Fruit fly (Drosophila melanogaster) whole organism, embryonic: ENCODE measurements around the gene Pax.
A peak's percentile ranks its signal among the peaks of the same experiment; 100 is the strongest.

Source experiments
- Atf-2 ChIP-seq: fragments of 200-800 bp; sonication (Bioruptor generic); optimal IDR thresholded peaks from 2 replicates; lab custom pipeline; 2016; ENCODE audit warnings: missing biosample characterization, missing genetic modification characterization
- CG11456 ChIP-seq: fragments of 200-800 bp; sonication (Bioruptor generic); IDR thresholded peaks from 3 replicates; pipeline ENCODE4 v1.3.6; 2022; ENCODE audit warnings: missing biosample characterization, missing genetic modification characterization
- CG11504 ChIP-seq: fragments of 200-800 bp; sonication (Bioruptor generic); optimal IDR thresholded peaks from 3 replicates; lab custom pipeline; 2019; ENCODE audit warnings: missing biosample characterization, mild to moderate bottlenecking, missing genetic modification characterization, moderate library complexity
- CG12391 ChIP-seq: fragments of 200-800 bp; sonication (Bioruptor generic); optimal IDR thresholded peaks from 3 replicates; lab custom pipeline; 2018; ENCODE audit warnings: missing biosample characterization, mild to moderate bottlenecking, missing genetic modification characterization, moderate library complexity
- CG14710 ChIP-seq: fragments of 200-800 bp; sonication (Bioruptor generic); optimal IDR thresholded peaks from 3 replicates; lab custom pipeline; 2019; ENCODE audit warnings: missing biosample characterization, mild to moderate bottlenecking, missing genetic modification characterization, moderate library complexity
- CG15514 ChIP-seq: fragments of 200-800 bp; sonication (Bioruptor generic); optimal IDR thresholded peaks from 3 replicates; lab custom pipeline; 2017; ENCODE audit warnings: missing biosample characterization, missing genetic modification characterization, mild to moderate bottlenecking, moderate library complexity, missing genetic modification reagents
- CG1647 ChIP-seq: fragments of 200-800 bp; sonication (Bioruptor generic); optimal IDR thresholded peaks from 3 replicates; lab custom pipeline; 2016; ENCODE audit warnings: missing biosample characterization, missing genetic modification characterization
- CG16815 ChIP-seq: fragments of 200-800 bp; sonication (Bioruptor generic); optimal IDR thresholded peaks from 3 replicates; lab custom pipeline; 2017; ENCODE audit warnings: missing biosample characterization, mild to moderate bottlenecking, missing genetic modification characterization
- CG18262 ChIP-seq: fragments of 200-800 bp; optimal IDR thresholded peaks from 3 replicates; lab custom pipeline; 2019; ENCODE audit warnings: missing biosample characterization, mild to moderate bottlenecking, missing genetic modification characterization, moderate library complexity
- CG30020 ChIP-seq: fragments of 200-800 bp; optimal IDR thresholded peaks from 2 replicates; lab custom pipeline; 2019; ENCODE audit warnings: missing biosample characterization, mild to moderate bottlenecking, missing genetic modification characterization, moderate library complexity
- CG31441 ChIP-seq: fragments of 200-800 bp; sonication (Bioruptor generic); IDR thresholded peaks from 2 replicates; pipeline ENCODE4 v1.3.6; 2022; ENCODE audit warnings: missing biosample characterization, missing genetic modification characterization
- CG33557 ChIP-seq: fragments of 200-800 bp; sonication (Bioruptor generic); optimal IDR thresholded peaks from 2 replicates; lab custom pipeline; 2019; ENCODE audit warnings: missing biosample characterization, mild to moderate bottlenecking, missing genetic modification characterization, moderate library complexity
- CG3838 ChIP-seq: fragments of 200-800 bp; sonication (Bioruptor generic); optimal IDR thresholded peaks from 3 replicates; lab custom pipeline; 2016; ENCODE audit warnings: missing biosample characterization, missing genetic modification characterization
- CG4282 ChIP-seq: fragments of 200-800 bp; sonication (Bioruptor generic); optimal IDR thresholded peaks from 2 replicates; lab custom pipeline; 2016; ENCODE audit warnings: missing biosample characterization, missing genetic modification characterization
- CG4707 ChIP-seq: fragments of 200-800 bp; sonication (Bioruptor generic); optimal IDR thresholded peaks from 2 replicates; lab custom pipeline; 2018; ENCODE audit warnings: missing biosample characterization, mild to moderate bottlenecking, missing genetic modification characterization, moderate library complexity
- CG5180 ChIP-seq: fragments of 200-800 bp; sonication (Bioruptor generic); optimal IDR thresholded peaks from 3 replicates; lab custom pipeline; 2017; ENCODE audit warnings: missing biosample characterization, missing genetic modification characterization, mild to moderate bottlenecking, moderate library complexity, missing genetic modification reagents
- CG7271 ChIP-seq: fragments of 200-800 bp; sonication (Bioruptor generic); optimal IDR thresholded peaks from 2 replicates; lab custom pipeline; 2018; ENCODE audit warnings: missing biosample characterization, mild to moderate bottlenecking, missing genetic modification characterization, moderate library complexity
- CG8089 ChIP-seq: fragments of 200-800 bp; sonication (Bioruptor generic); optimal IDR thresholded peaks from 3 replicates; lab custom pipeline; 2016; ENCODE audit warnings: missing biosample characterization, missing genetic modification characterization
- CoRest ChIP-seq: fragments of 200-800 bp; sonication (Bioruptor generic); optimal IDR thresholded peaks from 3 replicates; lab custom pipeline; 2018; ENCODE audit warnings: missing biosample characterization, mild to moderate bottlenecking, missing genetic modification characterization, moderate library complexity
- Hey ChIP-seq: fragments of 200-800 bp; sonication (Bioruptor generic); optimal IDR thresholded peaks from 3 replicates; lab custom pipeline; 2018; ENCODE audit warnings: missing biosample characterization, mild to moderate bottlenecking, missing genetic modification characterization
- Hr3 ChIP-seq: fragments of 200-800 bp; sonication (Bioruptor generic); optimal IDR thresholded peaks from 3 replicates; lab custom pipeline; 2016; ENCODE audit warnings: missing biosample characterization, missing genetic modification characterization
- Hr51 ChIP-seq, 2 experiments: fragments of 200-800 bp; sonication (Bioruptor generic); optimal IDR thresholded peaks; 2 replicates in 1 of 2; 3 replicates in 1 of 2; lab custom pipeline; 2016 to 2018; ENCODE audit warnings: missing biosample characterization in 2 of 2, missing genetic modification characterization in 2 of 2, mild to moderate bottlenecking in 1 of 2, moderate library complexity in 1 of 2
- Jarid2 ChIP-seq: fragments of 200-800 bp; sonication (Bioruptor generic); optimal IDR thresholded peaks from 3 replicates; lab custom pipeline; 2017; ENCODE audit warnings: mild to moderate bottlenecking, missing biosample characterization, missing genetic modification reagents, missing genetic modification characterization
- NfI ChIP-seq: fragments of 200-800 bp; sonication (Bioruptor generic); optimal IDR thresholded peaks from 3 replicates; lab custom pipeline; 2018; ENCODE audit warnings: missing biosample characterization, mild to moderate bottlenecking, missing genetic modification characterization, moderate library complexity
- Oli ChIP-seq: fragments of 200-800 bp; sonication (Bioruptor generic); optimal IDR thresholded peaks from 2 replicates; lab custom pipeline; 2018; ENCODE audit warnings: missing biosample characterization, mild to moderate bottlenecking, missing genetic modification characterization, moderate library complexity
- Side ChIP-seq: fragments of 200-800 bp; sonication (Bioruptor generic); optimal IDR thresholded peaks from 2 replicates; lab custom pipeline; 2016; ENCODE audit warnings: missing biosample characterization, missing genetic modification characterization
- Sry-β ChIP-seq: fragments of 200-800 bp; sonication (Bioruptor generic); optimal IDR thresholded peaks from 2 replicates; lab custom pipeline; 2018; ENCODE audit warnings: missing biosample characterization, mild to moderate bottlenecking, missing genetic modification characterization, moderate library complexity
- Stat92E ChIP-seq, 3 experiments: fragments of >200 bp in 2 of 3; fragments of 200-800 bp in 1 of 3; sonication (Bioruptor generic) in 1 of 3; optimal IDR thresholded peaks; 2 replicates each; lab custom pipeline; 2017 to 2019; ENCODE audit warnings: missing biosample characterization in 3 of 3, missing genetic modification characterization in 3 of 3, mild to moderate bottlenecking in 1 of 3, moderate library complexity in 1 of 3
- Xbp1 ChIP-seq: fragments of 200-800 bp; sonication (Bioruptor generic); optimal IDR thresholded peaks from 3 replicates; lab custom pipeline; 2016; ENCODE audit warnings: missing biosample characterization, mild to moderate bottlenecking, missing genetic modification characterization
- caup ChIP-seq: fragments of 200-800 bp; sonication (Bioruptor generic); optimal IDR thresholded peaks from 3 replicates; lab custom pipeline; 2017; ENCODE audit warnings: missing biosample characterization, mild to moderate bottlenecking, missing genetic modification characterization, moderate library complexity; ENCODE audit not compliant: severe bottlenecking
- croc ChIP-seq: fragments of 200-800 bp; sonication (Bioruptor generic); conservative IDR thresholded peaks from 3 replicates; pipeline ENCODE4 v1.3.6; 2022; ENCODE audit warnings: missing biosample characterization, missing genetic modification characterization
- gcm ChIP-seq: fragments of 200-800 bp; sonication (Bioruptor generic); optimal IDR thresholded peaks from 2 replicates; lab custom pipeline; 2019; ENCODE audit warnings: missing biosample characterization, mild to moderate bottlenecking, missing genetic modification characterization, moderate library complexity
- gem ChIP-seq: fragments of 200-800 bp; sonication (Bioruptor generic); optimal IDR thresholded peaks from 2 replicates; lab custom pipeline; 2019; ENCODE audit warnings: missing biosample characterization, mild to moderate bottlenecking, missing genetic modification characterization, moderate library complexity
- hth ChIP-seq: fragments of >200 bp; optimal IDR thresholded peaks from 2 replicates; lab custom pipeline; 2017; ENCODE audit warnings: inconsistent platforms
- ind ChIP-seq: fragments of 200-800 bp; sonication (Bioruptor generic); optimal IDR thresholded peaks from 3 replicates; lab custom pipeline; 2016; ENCODE audit warnings: missing biosample characterization, missing genetic modification characterization
- lilli ChIP-seq: fragments of 200-800 bp; sonication (Bioruptor generic); optimal IDR thresholded peaks from 3 replicates; lab custom pipeline; 2016; ENCODE audit warnings: missing biosample characterization, missing genetic modification characterization
- onecut ChIP-seq: fragments of 200-800 bp; sonication (Bioruptor generic); IDR thresholded peaks from 2 replicates; pipeline ENCODE4 v1.3.6; 2022; ENCODE audit warnings: missing biosample characterization, missing genetic modification characterization
- pfk ChIP-seq: fragments of 200-800 bp; sonication (Bioruptor generic); optimal IDR thresholded peaks from 2 replicates; lab custom pipeline; 2018; ENCODE audit warnings: missing biosample characterization, mild to moderate bottlenecking, missing genetic modification characterization, moderate library complexity
- phol ChIP-seq: fragments of 200-800 bp; sonication (Bioruptor generic); optimal IDR thresholded peaks from 3 replicates; lab custom pipeline; 2018; ENCODE audit warnings: missing biosample characterization, mild to moderate bottlenecking, missing genetic modification characterization, moderate library complexity
- pros ChIP-seq: fragments of 200-800 bp; sonication (Bioruptor generic); optimal IDR thresholded peaks from 3 replicates; lab custom pipeline; 2019; ENCODE audit warnings: missing biosample characterization, mild to moderate bottlenecking, missing genetic modification characterization, moderate library complexity
- psq ChIP-seq: fragments of 200-800 bp; sonication (Bioruptor generic); optimal IDR thresholded peaks from 2 replicates; lab custom pipeline; 2017; ENCODE audit warnings: missing biosample characterization, missing genetic modification characterization
- sc ChIP-seq, 3 experiments: fragments of >200 bp in 2 of 3; fragments of 200-800 bp in 1 of 3; sonication (Bioruptor generic) in 1 of 3; optimal IDR thresholded peaks; 2 replicates in 2 of 3; 3 replicates in 1 of 3; lab custom pipeline; 2017; ENCODE audit warnings: mild to moderate bottlenecking in 1 of 3, missing biosample characterization in 1 of 3, missing genetic modification characterization in 1 of 3, missing genetic modification reagents in 1 of 3
- sens ChIP-seq: fragments of 200-800 bp; sonication (Bioruptor generic); peaks from one replicate; lab custom pipeline; 2016; ENCODE audit warnings: missing biosample characterization, missing genetic modification characterization
- slp2 ChIP-seq: fragments of 200-800 bp; sonication (Bioruptor generic); optimal IDR thresholded peaks from 2 replicates; lab custom pipeline; 2016; ENCODE audit warnings: missing biosample characterization, missing genetic modification characterization
- sob ChIP-seq: fragments of 200-800 bp; sonication (Bioruptor generic); IDR thresholded peaks from 2 replicates; pipeline ENCODE4 v1.3.6; 2022; ENCODE audit warnings: missing biosample characterization, missing genetic modification characterization
- ssp ChIP-seq: fragments of 200-800 bp; sonication (Bioruptor generic); IDR thresholded peaks from 2 replicates; pipeline ENCODE4 v1.3.6; 2022; ENCODE audit warnings: missing biosample characterization, missing genetic modification characterization
- twi ChIP-seq: fragments of 200-800 bp; optimal IDR thresholded peaks from 2 replicates; lab custom pipeline; 2019; ENCODE audit warnings: missing biosample characterization, mild to moderate bottlenecking, missing genetic modification characterization, moderate library complexity
- usp ChIP-seq: fragments of >200 bp; optimal IDR thresholded peaks from 2 replicates; lab custom pipeline; 2017; ENCODE audit warnings: missing biosample characterization, missing genetic modification characterization
- zen2 ChIP-seq: fragments of 200-800 bp; sonication (Bioruptor generic); IDR thresholded peaks from 3 replicates; pipeline ENCODE4 v1.3.6; 2022; ENCODE audit warnings: missing biosample characterization, missing genetic modification characterization; ENCODE audit not compliant: partially characterized antibody

The Pax gene

dm6 chr2L:19363530-19363929, 62.9 kb downstream of the Pax start (continued):
- TF ChIP-seq CG7271 (tag; lab: Kevin White, UChicago) = no peak
- TF ChIP-seq Xbp1 (GFP tag; lab: Kevin White, UChicago) = peak; percentile 29
- TF ChIP-seq hth (lab: Kevin White, UChicago) = no peak
- peak; percentile 4 for TF ChIP-seq CG18262 (tag; lab: Kevin White, UChicago)
- no peak for TF ChIP-seq Side
- peak; percentile 47 for TF ChIP-seq gem
- peak; percentile 36 for TF ChIP-seq CG33557 (GFP tag; lab: Kevin White, UChicago)
- TF ChIP-seq usp = no peak
- no peak for TF ChIP-seq pfk (GFP tag; lab: Kevin White, UChicago)
- TF ChIP-seq CG3838 (GFP tag; lab: Kevin White, UChicago) = peak; percentile 98
- no peak for TF ChIP-seq CG1647 (GFP tag; lab: Kevin White, UChicago)
- peak; percentile 29 for TF ChIP-seq CoRest
- peak; percentile 20 for TF ChIP-seq ind (GFP tag; lab: Kevin White, UChicago)
- TF ChIP-seq slp2 (GFP tag; lab: Kevin White, UChicago) = no peak
- TF ChIP-seq ssp (GFP tag; lab: Robert Waterston, UW) = no peak
- TF ChIP-seq CG4282 (GFP tag; lab: Kevin White, UChicago) = no peak
- TF ChIP-seq Hr3 (GFP tag; lab: Kevin White, UChicago) = peak; percentile 16
- peak; percentile 95 for TF ChIP-seq Sry-β (GFP tag; lab: Kevin White, UChicago)
- no peak for TF ChIP-seq Stat92E (GFP tag; optimal IDR thresholded peaks at IDR 0.05; lab: Kevin White, UChicago)
- peak; percentile 20 for TF ChIP-seq CG4707 (GFP tag; lab: Kevin White, UChicago)
- no peak for TF ChIP-seq CG8089 (GFP tag; lab: Kevin White, UChicago)
- TF ChIP-seq CG11504 = peak; percentile 87
- TF ChIP-seq pros (GFP tag; lab: Kevin White, UChicago) = no peak
- peak; percentile 100 for TF ChIP-seq CG5180 (GFP tag; lab: Kevin White, UChicago)
- TF ChIP-seq croc (GFP tag; lab: Robert Waterston, UW) = no peak
- peak; percentile 53; the same call in 1 of the 3 replicates for TF ChIP-seq CG11456 (GFP tag; lab: Robert Waterston, UW)
- TF ChIP-seq CG14710 (tag; lab: Kevin White, UChicago) = peak; percentile 5
- no peak for TF ChIP-seq phol (tag; lab: Kevin White, UChicago)
- TF ChIP-seq Hey = no peak
- peak; percentile 12 for TF ChIP-seq CG12391 (tag; lab: Kevin White, UChicago)
- 0 out of 2 replicates have a peak, but pooled peaks have one; percentile 9 for TF ChIP-seq sob (GFP tag; lab: Robert Waterston, UW)
- no peak for TF ChIP-seq caup (GFP tag; lab: Kevin White, UChicago)
- peak in 1 of 2 experiments; percentile 9 for TF ChIP-seq Hr51 (GFP tag; optimal IDR thresholded peaks at IDR 0.05; lab: Kevin White, UChicago)
- no peak for TF ChIP-seq Atf-2 (GFP tag; lab: Kevin White, UChicago)
- peak; percentile 18 for TF ChIP-seq Jarid2
- TF ChIP-seq NfI (GFP tag; lab: Kevin White, UChicago) = peak; percentile 32
- no peak for TF ChIP-seq CG30020 (tag; lab: Kevin White, UChicago)
- TF ChIP-seq psq (GFP tag; lab: Kevin White, UChicago) = peak; percentile 16
- no peak for TF ChIP-seq CG16815 (GFP tag; lab: Kevin White, UChicago)
- peak; percentile 25 for TF ChIP-seq lilli
- TF ChIP-seq sc (optimal IDR thresholded peaks at IDR 0.05; lab: Kevin White, UChicago) = no peak
- TF ChIP-seq sc (GFP tag; optimal IDR thresholded peaks at IDR 0.05; lab: Kevin White, UChicago) = no peak
- TF ChIP-seq gcm (GFP tag; lab: Kevin White, UChicago) = peak; percentile 7
- 0 out of 2 replicates have a peak, but pooled peaks have one; percentile 14 for TF ChIP-seq CG31441 (GFP tag; lab: Robert Waterston, UW)
- peak; percentile 72 for TF ChIP-seq sens (GFP tag; lab: Kevin White, UChicago)
- TF ChIP-seq CG15514 = peak; percentile 54
- TF ChIP-seq twi = peak; percentile 64
- no peak for TF ChIP-seq onecut (GFP tag; lab: Robert Waterston, UW)
- no peak for TF ChIP-seq Oli
- no peak for TF ChIP-seq zen2
